Worm (Caenorhabditis elegans) whole organism, L1 larva: ENCODE data around the gene T14B4.8.

Source experiments
- F16B12.6 ChIP-seq: fragments of 150-350 bp; optimal IDR thresholded peaks from 2 replicates; lab custom pipeline; 2014; ENCODE audit warnings: missing biosample characterization, missing genetic modification characterization
- Y116A8C.19 ChIP-seq: sonication (generic microtip); optimal IDR thresholded peaks from 2 replicates; lab custom pipeline; 2016; ENCODE audit warnings: missing compliant biosample characterization, missing genetic modification characterization, borderline replicate concordance
- aly-2 ChIP-seq: fragments of 150-350 bp; optimal IDR thresholded peaks from 2 replicates; lab custom pipeline; 2014; ENCODE audit warnings: missing biosample characterization, missing genetic modification characterization
- blmp-1 ChIP-seq: fragments of 150-350 bp; optimal IDR thresholded peaks from 2 replicates; lab custom pipeline; 2014; ENCODE audit warnings: missing biosample characterization, missing genetic modification characterization
- ceh-88 ChIP-seq: fragments of 200-800 bp; sonication (Bioruptor generic); IDR thresholded peaks from 2 replicates; pipeline ENCODE4 v1.3.6; 2022; ENCODE audit warnings: missing genetic modification characterization, missing compliant biosample characterization
- ceh-90 ChIP-seq: sonication (generic microtip); optimal IDR thresholded peaks from 2 replicates; lab custom pipeline; 2016; ENCODE audit warnings: missing genetic modification characterization, missing compliant biosample characterization
- ces-1 ChIP-seq: fragments of 150-350 bp; optimal IDR thresholded peaks from 2 replicates; lab custom pipeline; 2014; ENCODE audit warnings: missing biosample characterization, missing genetic modification reagents, missing genetic modification characterization
- dpl-1 ChIP-seq, 3 experiments: fragments of 150-350 bp in 2 of 3; sonication (generic microtip) in 1 of 3; optimal IDR thresholded peaks; 2 replicates each; lab custom pipeline; 2014 to 2017; ENCODE audit warnings: missing biosample characterization in 3 of 3, missing genetic modification characterization in 3 of 3, missing genetic modification reagents in 3 of 3
- dsc-1 ChIP-seq: sonication (generic microtip); optimal IDR thresholded peaks from 2 replicates; lab custom pipeline; 2016; ENCODE audit warnings: mild to moderate bottlenecking, missing genetic modification characterization, missing compliant biosample characterization
- elt-3 ChIP-seq, 6 experiments: fragments of 150-350 bp in 1 of 6; sonication (generic microtip); optimal IDR thresholded peaks; 2 replicates each; lab custom pipeline; 2017 to 2018; ENCODE audit warnings: missing biosample characterization in 6 of 6, missing genetic modification characterization in 6 of 6, inconsistent platforms in 1 of 6
- ets-5 ChIP-seq: fragments of 200-800 bp; sonication (Bioruptor generic); IDR thresholded peaks from 2 replicates; pipeline ENCODE4 v1.3.6; 2022; ENCODE audit warnings: missing genetic modification characterization, missing compliant biosample characterization
- fkh-8 ChIP-seq: sonication (generic microtip); optimal IDR thresholded peaks from 2 replicates; lab custom pipeline; 2016; ENCODE audit warnings: mild to moderate bottlenecking, missing genetic modification characterization, missing compliant biosample characterization
- hlh-17 ChIP-seq: fragments of 200-800 bp; sonication (Bioruptor generic); optimal IDR thresholded peaks from 2 replicates; lab custom pipeline; 2018; ENCODE audit warnings: missing genetic modification characterization, mild to moderate bottlenecking, missing compliant biosample characterization, moderate library complexity, borderline replicate concordance
- hpl-2 ChIP-seq: fragments of 150-350 bp; optimal IDR thresholded peaks from 2 replicates; lab custom pipeline; 2014; ENCODE audit warnings: missing biosample characterization, missing genetic modification reagents, missing genetic modification characterization
- irx-1 ChIP-seq: sonication (generic microtip); optimal IDR thresholded peaks from 2 replicates; lab custom pipeline; 2016; ENCODE audit warnings: missing genetic modification characterization, missing compliant biosample characterization
- jun-1 ChIP-seq: fragments of 150-350 bp; optimal IDR thresholded peaks from 2 replicates; lab custom pipeline; 2014; ENCODE audit warnings: missing biosample characterization, missing genetic modification reagents, missing genetic modification characterization
- lin-13 ChIP-seq: fragments of 150-350 bp; optimal IDR thresholded peaks from 2 replicates; lab custom pipeline; 2014; ENCODE audit warnings: missing biosample characterization, missing genetic modification reagents, missing genetic modification characterization
- lin-14 ChIP-seq: fragments of 200-800 bp; sonication (Bioruptor generic); optimal IDR thresholded peaks from 2 replicates; lab custom pipeline; 2018; ENCODE audit warnings: mild to moderate bottlenecking, missing genetic modification characterization, moderate library complexity, missing compliant biosample characterization
- lin-35 ChIP-seq, 2 experiments: fragments of 150-350 bp; optimal IDR thresholded peaks; 2 replicates each; lab custom pipeline; 2014; ENCODE audit warnings: missing biosample characterization in 2 of 2, missing genetic modification characterization in 2 of 2, missing genetic modification reagents in 2 of 2
- mef-2 ChIP-seq: fragments of 150-350 bp; optimal IDR thresholded peaks from 2 replicates; lab custom pipeline; 2014; ENCODE audit warnings: missing biosample characterization, missing genetic modification characterization
- mep-1 ChIP-seq: fragments of 150-350 bp; optimal IDR thresholded peaks from 2 replicates; lab custom pipeline; 2014; ENCODE audit warnings: missing biosample characterization, missing genetic modification characterization
- nhr-11 ChIP-seq: fragments of 150-350 bp; optimal IDR thresholded peaks from 2 replicates; lab custom pipeline; 2014; ENCODE audit warnings: missing biosample characterization, missing genetic modification characterization
- nhr-28 ChIP-seq: fragments of 150-350 bp; optimal IDR thresholded peaks from 2 replicates; lab custom pipeline; 2014; ENCODE audit warnings: missing biosample characterization, missing genetic modification characterization
- nhr-71 ChIP-seq: sonication (generic microtip); optimal IDR thresholded peaks from 2 replicates; lab custom pipeline; 2016; ENCODE audit warnings: mild to moderate bottlenecking, missing genetic modification characterization, moderate library complexity, missing compliant biosample characterization
- nhr-76 ChIP-seq: sonication (generic microtip); optimal IDR thresholded peaks from 2 replicates; lab custom pipeline; 2017; ENCODE audit warnings: missing biosample characterization, missing genetic modification characterization
- nhr-77 ChIP-seq: fragments of 150-350 bp; optimal IDR thresholded peaks from 2 replicates; lab custom pipeline; 2014; ENCODE audit warnings: missing biosample characterization, missing genetic modification characterization
- nhr-90 ChIP-seq: sonication (generic microtip); optimal IDR thresholded peaks from 2 replicates; lab custom pipeline; 2016; ENCODE audit warnings: mild to moderate bottlenecking, missing genetic modification characterization, missing compliant biosample characterization; ENCODE audit not compliant: poor library complexity
- rnt-1 ChIP-seq: sonication (generic microtip); optimal IDR thresholded peaks from 2 replicates; lab custom pipeline; 2016; ENCODE audit warnings: mild to moderate bottlenecking, missing genetic modification characterization, moderate library complexity, missing compliant biosample characterization
- skn-1 ChIP-seq: fragments of 150-350 bp; optimal IDR thresholded peaks from 2 replicates; lab custom pipeline; 2014; ENCODE audit warnings: missing biosample characterization, missing genetic modification characterization
- snpc-4 ChIP-seq: fragments of 150-350 bp; optimal IDR thresholded peaks from 2 replicates; lab custom pipeline; 2014; ENCODE audit warnings: missing biosample characterization, missing genetic modification characterization
- snu-23 ChIP-seq: sonication (generic microtip); optimal IDR thresholded peaks from 2 replicates; lab custom pipeline; 2016; ENCODE audit warnings: missing genetic modification characterization, missing compliant biosample characterization
- sox-4 ChIP-seq: sonication (generic microtip); optimal IDR thresholded peaks from 2 replicates; lab custom pipeline; 2016; ENCODE audit warnings: missing genetic modification characterization, missing compliant biosample characterization
- sup-37 ChIP-seq: fragments of 200-800 bp; sonication (Bioruptor generic); optimal IDR thresholded peaks from 2 replicates; lab custom pipeline; 2018; ENCODE audit warnings: mild to moderate bottlenecking, missing genetic modification characterization, missing compliant biosample characterization
- tlp-1 ChIP-seq: fragments of 150-350 bp; optimal IDR thresholded peaks from 2 replicates; lab custom pipeline; 2014; ENCODE audit warnings: missing biosample characterization, missing genetic modification characterization
- unc-130 ChIP-seq: fragments of 150-350 bp; optimal IDR thresholded peaks from 2 replicates; lab custom pipeline; 2017; ENCODE audit warnings: missing biosample characterization, missing genetic modification characterization, inconsistent platforms
- unc-30 ChIP-seq: sonication (generic microtip); optimal IDR thresholded peaks from 2 replicates; lab custom pipeline; 2017; ENCODE audit warnings: missing biosample characterization, missing genetic modification characterization
- unc-98 ChIP-seq: fragments of 200-800 bp; sonication (Bioruptor generic); IDR thresholded peaks from 2 replicates; pipeline ENCODE4 v1.3.6; 2022; ENCODE audit warnings: missing genetic modification characterization, missing compliant biosample characterization
- zag-1 ChIP-seq: fragments of 150-350 bp; optimal IDR thresholded peaks from 2 replicates; lab custom pipeline; 2014; ENCODE audit warnings: missing biosample characterization, missing genetic modification characterization
- zip-4 ChIP-seq: fragments of 200-800 bp; sonication (Bioruptor generic); optimal IDR thresholded peaks from 2 replicates; lab custom pipeline; 2018; ENCODE audit warnings: mild to moderate bottlenecking, missing genetic modification characterization, moderate library complexity, missing compliant biosample characterization
- ztf-11 ChIP-seq, 2 experiments: sonication (generic microtip); optimal IDR thresholded peaks; 2 replicates each; lab custom pipeline; 2016 to 2017; ENCODE audit warnings: missing genetic modification characterization in 2 of 2, missing biosample characterization in 1 of 2, missing compliant biosample characterization in 1 of 2
- ztf-4 ChIP-seq: fragments of 150-350 bp; optimal IDR thresholded peaks from 2 replicates; lab custom pipeline; 2014; ENCODE audit warnings: missing biosample characterization, missing genetic modification characterization

The T14B4.8 gene

DNA sequence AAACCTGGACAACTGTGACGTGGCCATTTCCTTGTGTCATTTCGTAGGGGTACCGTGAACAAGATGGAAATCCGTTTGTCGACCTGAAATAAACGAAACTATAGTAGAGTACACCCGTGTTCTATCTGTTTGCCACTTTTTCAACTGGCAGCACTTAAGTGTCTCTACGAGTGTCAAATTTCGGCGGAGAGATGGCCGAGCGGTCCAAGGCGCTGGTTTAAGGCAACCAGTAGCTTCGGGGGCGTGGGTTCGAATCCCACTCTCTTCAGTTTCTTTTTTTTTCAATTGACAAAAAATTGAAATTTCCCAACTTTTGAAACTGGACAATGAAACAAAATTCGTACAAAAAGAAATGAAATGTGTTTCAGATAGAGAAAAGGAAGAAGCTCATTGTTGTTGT is 7.6 kb downstream of the T14B4.8 start (continued):
- TF ChIP-seq dpl-1 (GFP tag; optimal IDR thresholded peaks at IDR 0.05; lab: Kevin White, UChicago) = peak in 2 of 3 experiments; percentile 1 to 14
- TF ChIP-seq zag-1 (tag; lab: Kevin White, UChicago) = no peak
- no peak for TF ChIP-seq fkh-8
- TF ChIP-seq dsc-1 = peak; percentile 55
- no peak for TF ChIP-seq tlp-1
- no peak for TF ChIP-seq F16B12.6 (tag; lab: Kevin White, UChicago)
- no peak for TF ChIP-seq sox-4 (tag; lab: Kevin White, UChicago)

DNA sequence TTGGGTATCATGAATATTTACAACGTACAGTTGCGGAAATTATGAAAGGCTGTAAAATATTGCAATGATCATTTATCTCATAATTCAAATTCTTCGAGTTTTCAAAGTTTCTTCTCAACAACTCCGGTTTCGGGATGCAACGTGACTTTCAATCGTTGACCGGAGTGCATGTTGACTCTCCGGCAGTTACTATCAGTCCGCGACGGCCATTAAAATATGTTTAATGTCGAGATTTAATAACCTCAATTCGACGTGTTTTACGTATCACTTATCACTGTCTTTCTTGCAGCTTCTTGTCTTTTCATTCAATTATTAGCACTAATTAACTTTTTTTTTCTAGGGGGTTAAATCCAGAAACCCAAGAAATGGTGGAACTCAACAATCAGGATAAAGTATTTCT is 11.0 kb downstream of the T14B4.8 start, which contains the start of gene tsp-10:
Gene tsp-10, plus strand, starts transcription at position 366 of the 400 bp plus-strand sequence.
- no peak for TF ChIP-seq unc-30 (tag; lab: Kevin White, UChicago)
- TF ChIP-seq ceh-90 (tag; lab: Kevin White, UChicago) = no peak
- no peak for TF ChIP-seq mep-1
- no peak for TF ChIP-seq ets-5 (GFP tag; lab: Robert Waterston, UW)
- no peak for TF ChIP-seq ztf-4
- TF ChIP-seq unc-98 (GFP tag; lab: Robert Waterston, UW) = no peak
- no peak for TF ChIP-seq nhr-71 (tag; lab: Kevin White, UChicago)
- TF ChIP-seq ztf-11 (tag; optimal IDR thresholded peaks at IDR 0.05; lab: Kevin White, UChicago) = no peak
- TF ChIP-seq sup-37 (GFP tag; lab: Kevin White, UChicago) = no peak
- no peak for TF ChIP-seq rnt-1 (tag; lab: Kevin White, UChicago)
- no peak for TF ChIP-seq jun-1 (tag; lab: Kevin White, UChicago)
- no peak for TF ChIP-seq nhr-90 (tag; lab: Kevin White, UChicago)
- TF ChIP-seq skn-1 (tag; lab: Kevin White, UChicago) = no peak
- TF ChIP-seq lin-14 = no peak
- TF ChIP-seq hlh-17 (GFP tag; lab: Kevin White, UChicago) = no peak
- TF ChIP-seq snu-23 (GFP tag; lab: Kevin White, UChicago) = no peak
- no peak for TF ChIP-seq snpc-4 (tag; lab: Kevin White, UChicago)
- no peak for TF ChIP-seq irx-1
- no peak for TF ChIP-seq nhr-76 (tag; lab: Kevin White, UChicago)
- TF ChIP-seq nhr-77 (tag; lab: Kevin White, UChicago) = no peak

DNA sequence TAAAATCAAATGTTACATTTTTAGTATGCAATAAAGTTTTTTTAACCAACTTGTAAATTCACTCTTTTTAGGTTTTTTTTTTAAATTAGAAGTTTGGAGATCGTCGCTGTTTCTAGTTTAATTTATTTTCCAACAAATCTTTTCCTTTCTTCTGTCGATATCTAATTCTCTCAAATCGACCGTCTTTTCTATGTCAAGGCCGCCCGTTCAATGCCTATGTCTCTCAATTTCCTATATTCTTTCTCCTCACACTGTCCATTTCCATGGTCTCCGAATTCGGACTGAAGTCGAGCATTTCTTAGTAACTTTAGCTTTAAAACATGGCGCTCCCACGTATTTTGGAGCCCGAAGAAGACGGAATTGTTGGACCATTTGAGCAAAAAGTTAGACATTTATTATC is 12.6 kb downstream of the T14B4.8 start, which contains the start of the genes T14B4.5 and T14B4.20:
Gene T14B4.5, plus strand, starts transcription at position 226 of the 400 bp plus-strand sequence.
Gene T14B4.20, plus strand, starts transcription at position 264 of the 400 bp plus-strand sequence.
- TF ChIP-seq blmp-1 (tag; lab: Kevin White, UChicago) (peak; percentile 80), mef-2 (tag; lab: Kevin White, UChicago) (no peak)

DNA sequence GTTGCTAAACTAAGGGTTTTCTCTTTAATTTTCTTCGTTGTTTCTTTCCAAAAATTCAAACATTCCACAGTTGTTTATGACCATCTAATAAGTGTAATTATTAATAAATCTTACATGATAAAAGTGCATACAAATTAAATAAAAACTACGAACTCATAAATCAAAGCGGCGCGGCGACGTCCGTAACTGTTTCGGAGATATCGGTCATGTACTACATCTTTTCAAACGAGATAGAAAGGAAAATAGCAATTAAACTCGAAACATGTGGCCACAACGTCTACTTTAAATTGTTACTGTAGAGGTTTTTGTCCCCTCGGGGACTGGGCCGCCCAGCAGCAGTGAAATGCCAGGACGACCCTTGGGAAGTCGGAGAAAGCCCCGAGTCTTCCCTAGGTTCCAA is 13.3 kb downstream of the T14B4.8 start:
- TF ChIP-seq hpl-2 (no peak), lin-35 (GFP tag; optimal IDR thresholded peaks at IDR 0.05; lab: Kevin White, UChicago) (no peak), Y116A8C.19 (tag; lab: Kevin White, UChicago) (no peak), blmp-1 (tag; lab: Kevin White, UChicago) (peak; percentile 86)

DNA sequence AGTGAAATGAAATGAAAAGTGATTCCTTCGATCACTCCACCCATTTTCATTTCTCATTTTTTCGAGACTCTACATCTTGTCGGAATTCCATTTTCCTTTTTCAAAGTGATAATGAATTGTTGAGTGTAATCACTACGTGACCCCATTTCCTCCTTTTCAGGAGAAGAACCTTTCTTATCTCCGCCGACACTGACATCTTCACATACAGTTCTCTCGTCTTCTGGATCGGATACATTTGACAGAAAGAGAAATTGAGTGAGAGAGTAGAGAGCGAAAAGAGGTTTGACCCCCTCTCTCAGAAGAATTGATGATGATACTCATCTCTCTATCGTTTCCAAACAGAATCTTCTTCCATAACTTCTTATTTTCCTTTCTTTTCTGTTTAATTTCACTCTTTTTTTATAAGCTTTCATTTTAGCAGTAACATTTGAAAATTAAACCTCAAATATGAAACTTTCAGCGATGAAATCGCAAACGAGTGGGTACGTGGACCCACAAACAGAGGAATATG is 15.3 kb downstream of the T14B4.8 start, which contains the start of gene dpy-2:
Gene dpy-2, plus strand, starts transcription at position 461 of the 511 bp plus-strand sequence.
- peak in 1 of 6 experiments; percentile 11 for TF ChIP-seq elt-3 (tag; optimal IDR thresholded peaks at IDR 0.05; lab: Kevin White, UChicago)
- TF ChIP-seq aly-2 = no peak
- TF ChIP-seq zip-4 (GFP tag; lab: Kevin White, UChicago) = no peak
- TF ChIP-seq mep-1 = no peak
- TF ChIP-seq nhr-11 = no peak
- TF ChIP-seq lin-13 (GFP tag; lab: Kevin White, UChicago) = no peak
- TF ChIP-seq blmp-1 (tag; lab: Kevin White, UChicago) = peak; percentile 99
- no peak for TF ChIP-seq ces-1 (GFP tag; lab: Kevin White, UChicago)
- no peak for TF ChIP-seq unc-130 (tag; lab: Kevin White, UChicago)
- no peak for TF ChIP-seq nhr-28 (tag; lab: Kevin White, UChicago)
- TF ChIP-seq ztf-4 = no peak
- no peak for TF ChIP-seq ceh-88 (GFP tag; lab: Robert Waterston, UW)
